Fruit fly (Drosophila melanogaster) whole organism, wandering third instar larva: ENCODE measurements around the gene CG5446.

ENCODE experiments used
- Abd-B ChIP-seq: fragments of >200 bp; optimal IDR thresholded peaks from 2 replicates; lab custom pipeline; 2017; ENCODE audit warnings: missing biosample characterization, missing genetic modification characterization
- CG32264 ChIP-seq: fragments of 200-800 bp; sonication (Bioruptor generic); optimal IDR thresholded peaks from 2 replicates; lab custom pipeline; 2016; ENCODE audit warnings: missing biosample characterization, missing genetic modification characterization
- CG9705 ChIP-seq: fragments of 200-800 bp; sonication (Bioruptor generic); optimal IDR thresholded peaks from 2 replicates; lab custom pipeline; 2018; ENCODE audit warnings: missing biosample characterization, mild to moderate bottlenecking, missing genetic modification characterization
- CrebA ChIP-seq: fragments of 200-800 bp; sonication (Bioruptor generic); optimal IDR thresholded peaks from 2 replicates; lab custom pipeline; 2016; ENCODE audit warnings: missing biosample characterization, mild to moderate bottlenecking, missing genetic modification characterization, borderline replicate concordance
- Dfd ChIP-seq: fragments of >200 bp; optimal IDR thresholded peaks from 2 replicates; lab custom pipeline; 2017; ENCODE audit warnings: missing biosample characterization, missing genetic modification characterization
- Dif ChIP-seq: fragments of 200-275, 200-300 bp; sonication (Bioruptor generic); optimal IDR thresholded peaks from 2 replicates; lab custom pipeline; 2018; ENCODE audit warnings: missing biosample characterization, missing genetic modification characterization; ENCODE audit not compliant: partially characterized antibody
- GATAd ChIP-seq: sonication (Bioruptor generic); optimal IDR thresholded peaks from 2 replicates; lab custom pipeline; 2016; ENCODE audit warnings: missing biosample characterization, missing genetic modification characterization
- HLH106 ChIP-seq: fragments of 200-800 bp; optimal IDR thresholded peaks from 3 replicates; lab custom pipeline; 2019; ENCODE audit warnings: missing biosample characterization, mild to moderate bottlenecking, missing genetic modification characterization, moderate library complexity
- Hnf4 ChIP-seq: fragments of 200-800 bp; sonication (Bioruptor generic); optimal IDR thresholded peaks from 2 replicates; lab custom pipeline; 2016; ENCODE audit warnings: missing biosample characterization, mild to moderate bottlenecking, missing genetic modification characterization
- Hr78 ChIP-seq: fragments of >200 bp; optimal IDR thresholded peaks from 2 replicates; lab custom pipeline; 2017; ENCODE audit warnings: missing biosample characterization, missing genetic modification characterization
- Hr83 ChIP-seq: fragments of 200-300 bp; sonication (Bioruptor generic); optimal IDR thresholded peaks from 2 replicates; lab custom pipeline; 2016; ENCODE audit warnings: missing biosample characterization, mild to moderate bottlenecking, missing genetic modification characterization, moderate library complexity; ENCODE audit not compliant: poor library complexity, severe bottlenecking
- Jra ChIP-seq: sonication (Bioruptor generic); optimal IDR thresholded peaks from 2 replicates; lab custom pipeline; 2016; ENCODE audit warnings: missing biosample characterization, missing genetic modification characterization
- Mio ChIP-seq: sonication (Bioruptor generic); optimal IDR thresholded peaks from 2 replicates; lab custom pipeline; 2016; ENCODE audit warnings: missing biosample characterization, missing genetic modification characterization
- Myc ChIP-seq: fragments of >200 bp; optimal IDR thresholded peaks from 2 replicates; lab custom pipeline; 2017
- N ChIP-seq: fragments of >200 bp; optimal IDR thresholded peaks from 2 replicates; lab custom pipeline; 2018; ENCODE audit warnings: missing biosample characterization, missing external identifiers, missing genetic modification characterization
- OdsH ChIP-seq: fragments of 200-800 bp; sonication (Bioruptor generic); optimal IDR thresholded peaks from 2 replicates; lab custom pipeline; 2016; ENCODE audit warnings: missing biosample characterization, mild to moderate bottlenecking, missing genetic modification characterization
- Rel ChIP-seq, 2 experiments: fragments of 200-800 bp; sonication (Bioruptor generic) in 1 of 2; optimal IDR thresholded peaks; 2 replicates in 1 of 2; 3 replicates in 1 of 2; lab custom pipeline; 2016 to 2019; ENCODE audit warnings: mild to moderate bottlenecking in 2 of 2, missing biosample characterization in 2 of 2, missing genetic modification characterization in 2 of 2, moderate library complexity in 1 of 2
- Sp1 ChIP-seq: fragments of 200-800 bp; sonication (Bioruptor generic); optimal IDR thresholded peaks from 3 replicates; lab custom pipeline; 2019; ENCODE audit warnings: missing biosample characterization, mild to moderate bottlenecking, missing genetic modification characterization, moderate library complexity
- Vsx2 ChIP-seq: fragments of 200-300, 225-300 bp; sonication (Bioruptor generic); optimal IDR thresholded peaks from 2 replicates; lab custom pipeline; 2018; ENCODE audit warnings: missing biosample characterization, missing genetic modification characterization; ENCODE audit not compliant: partially characterized antibody
- br ChIP-seq: fragments of 200-800 bp; sonication (Bioruptor generic); optimal IDR thresholded peaks from 2 replicates; lab custom pipeline; 2016; ENCODE audit warnings: missing biosample characterization, missing genetic modification characterization
- brk ChIP-seq: fragments of 200-800 bp; sonication (Bioruptor generic); optimal IDR thresholded peaks from 2 replicates; lab custom pipeline; 2016; ENCODE audit warnings: missing biosample characterization, mild to moderate bottlenecking, missing genetic modification characterization
- dl ChIP-seq, 2 experiments: fragments of 175-275, 200-275 bp in 1 of 2; fragments of 200-275 bp in 1 of 2; sonication (Bioruptor generic); optimal IDR thresholded peaks; lab custom pipeline; 2018; ENCODE audit warnings: mild to moderate bottlenecking in 2 of 2, missing biosample characterization in 2 of 2, missing genetic modification characterization in 2 of 2, moderate library complexity in 2 of 2; ENCODE audit not compliant: partially characterized antibody in 2 of 2, insufficient read depth in 1 of 2
- dmrt93B ChIP-seq: fragments of 200-800 bp; sonication (Bioruptor generic); optimal IDR thresholded peaks from 2 replicates; lab custom pipeline; 2018; ENCODE audit warnings: missing biosample characterization, mild to moderate bottlenecking, missing genetic modification characterization
- dsf ChIP-seq: sonication (Bioruptor generic); optimal IDR thresholded peaks from 2 replicates; lab custom pipeline; 2016; ENCODE audit warnings: missing biosample characterization, missing genetic modification characterization, borderline replicate concordance
- ey ChIP-seq: fragments of 200-800 bp; sonication (Bioruptor generic); optimal IDR thresholded peaks from 2 replicates; lab custom pipeline; 2016; ENCODE audit warnings: missing biosample characterization, missing genetic modification characterization
- foxo ChIP-seq, 2 experiments: fragments of 200-800 bp; sonication (Bioruptor generic); optimal IDR thresholded peaks; 2 replicates in 1 of 2; 3 replicates in 1 of 2; lab custom pipeline; 2016 to 2017; ENCODE audit warnings: missing biosample characterization in 2 of 2, missing genetic modification characterization in 2 of 2
- fru ChIP-seq: fragments of 200-800 bp; sonication (Bioruptor generic); optimal IDR thresholded peaks from 3 replicates; lab custom pipeline; 2016; ENCODE audit warnings: missing biosample characterization, mild to moderate bottlenecking, missing genetic modification characterization
- h ChIP-seq: fragments of 200-800 bp; sonication (Bioruptor generic); optimal IDR thresholded peaks from 3 replicates; lab custom pipeline; 2016; ENCODE audit warnings: missing biosample characterization, mild to moderate bottlenecking, missing genetic modification characterization
- jim ChIP-seq: fragments of 175-275, 200-325 bp; sonication (Bioruptor generic); optimal IDR thresholded peaks from 2 replicates; lab custom pipeline; 2016; ENCODE audit warnings: missing biosample characterization, mild to moderate bottlenecking, missing genetic modification characterization
- lola ChIP-seq: fragments of >200 bp; optimal IDR thresholded peaks from 2 replicates; lab custom pipeline; 2017; ENCODE audit warnings: missing biosample characterization, missing genetic modification characterization
- pan ChIP-seq: fragments of >200 bp; optimal IDR thresholded peaks from 2 replicates; lab custom pipeline; 2017
- psq ChIP-seq: fragments of 200-800 bp; sonication (Bioruptor generic); optimal IDR thresholded peaks from 3 replicates; lab custom pipeline; 2017; ENCODE audit warnings: missing biosample characterization, mild to moderate bottlenecking, missing genetic modification characterization, moderate library complexity
- rgr ChIP-seq: fragments of 200-800 bp; sonication (Bioruptor generic); optimal IDR thresholded peaks from 3 replicates; lab custom pipeline; 2016; ENCODE audit warnings: missing biosample characterization, mild to moderate bottlenecking, missing genetic modification characterization
- sage ChIP-seq: fragments of 200-800 bp; sonication (Bioruptor generic); optimal IDR thresholded peaks from 2 replicates; lab custom pipeline; 2016; ENCODE audit warnings: missing biosample characterization, mild to moderate bottlenecking, missing genetic modification characterization
- sv ChIP-seq: fragments of 200-800 bp; sonication (Bioruptor generic); optimal IDR thresholded peaks from 3 replicates; lab custom pipeline; 2016; ENCODE audit warnings: missing biosample characterization, missing genetic modification characterization
- tai ChIP-seq: sonication (Bioruptor generic); optimal IDR thresholded peaks from 2 replicates; lab custom pipeline; 2016; ENCODE audit warnings: missing biosample characterization, missing genetic modification characterization
- usp ChIP-seq: fragments of >200 bp; optimal IDR thresholded peaks from 2 replicates; lab custom pipeline; 2017; ENCODE audit warnings: missing biosample characterization, missing genetic modification characterization
- woc ChIP-seq: sonication (Bioruptor generic); optimal IDR thresholded peaks from 2 replicates; lab custom pipeline; 2016; ENCODE audit warnings: missing biosample characterization, mild to moderate bottlenecking, missing genetic modification characterization

The CG5446 gene

dm6 chr2L:12460767-12461739 is 33.5 kb upstream of the CG5446 start:
- TF ChIP-seq Mio (GFP tag; lab: Kevin White, UChicago) = no peak
- TF ChIP-seq lola (GFP tag; lab: Kevin White, UChicago) = no peak
- TF ChIP-seq dsf (GFP tag; lab: Kevin White, UChicago) = no peak
- TF ChIP-seq ey = peak; percentile 39
- TF ChIP-seq br (GFP tag; lab: Kevin White, UChicago) = peak; percentile 72
- peak; percentile 85 for TF ChIP-seq Hr83 (GFP tag; lab: Kevin White, UChicago)
- TF ChIP-seq Hr78 (GFP tag; lab: Kevin White, UChicago) = no peak
- TF ChIP-seq woc (GFP tag; lab: Kevin White, UChicago) = no peak
- TF ChIP-seq Hnf4 (GFP tag; lab: Kevin White, UChicago) = peak; percentile 80
- peak; percentile 83 for TF ChIP-seq brk (GFP tag; lab: Kevin White, UChicago)
- TF ChIP-seq N = no peak
- TF ChIP-seq Dif = peak; percentile 99
- TF ChIP-seq fru (GFP tag; lab: Kevin White, UChicago) = peak; percentile 72
- TF ChIP-seq sage (GFP tag; lab: Kevin White, UChicago) = peak; percentile 82
- TF ChIP-seq CG9705 (GFP tag; lab: Kevin White, UChicago) = peak; percentile 68
- peak; percentile 79 for TF ChIP-seq tai (GFP tag; lab: Kevin White, UChicago)
- peak; percentile 75 for TF ChIP-seq Rel (GFP tag; optimal IDR thresholded peaks at IDR 0.05; lab: Kevin White, UChicago)
- peak; percentile 67 for TF ChIP-seq Rel (tag; optimal IDR thresholded peaks at IDR 0.05; lab: Kevin White, UChicago)
- TF ChIP-seq Jra (GFP tag; lab: Kevin White, UChicago) = peak; percentile 41
- TF ChIP-seq rgr (GFP tag; lab: Kevin White, UChicago) = peak; percentile 84
- peak; percentile 7 for TF ChIP-seq GATAd (GFP tag; lab: Kevin White, UChicago)
- TF ChIP-seq sv (GFP tag; lab: Kevin White, UChicago) = peak; percentile 15
- TF ChIP-seq CG32264 = peak; percentile 40
- peak; percentile 92 for TF ChIP-seq Vsx2
- no peak for TF ChIP-seq Dfd (GFP tag; lab: Kevin White, UChicago)
- TF ChIP-seq pan (lab: Kevin White, UChicago) = no peak
- TF ChIP-seq Myc (lab: Kevin White, UChicago) = no peak
- TF ChIP-seq usp (GFP tag; lab: Kevin White, UChicago) = no peak
- TF ChIP-seq dmrt93B (GFP tag; lab: Kevin White, UChicago) = no peak
- peak; percentile 12 to 62 for TF ChIP-seq foxo (GFP tag; optimal IDR thresholded peaks at IDR 0.05; lab: Kevin White, UChicago)
- TF ChIP-seq Sp1 (GFP tag; lab: Kevin White, UChicago) = peak; percentile 74
- TF ChIP-seq h = peak; percentile 85
- TF ChIP-seq Abd-B (GFP tag; lab: Kevin White, UChicago) = no peak
- TF ChIP-seq psq (GFP tag; lab: Kevin White, UChicago) = peak; percentile 70
- peak; percentile 71 for TF ChIP-seq jim
- TF ChIP-seq HLH106 (tag; lab: Kevin White, UChicago) = peak; percentile 59
- TF ChIP-seq CrebA (GFP tag; lab: Kevin White, UChicago) = peak; percentile 85
- TF ChIP-seq dl (GFP tag; optimal IDR thresholded peaks at IDR 0.05; lab: Kevin White, UChicago; ENCODE audit: insufficient read depth in 1 of 2, partially characterized antibody in 2 of 2) = peak; percentile 98
- peak; percentile 84 for TF ChIP-seq OdsH (GFP tag; lab: Kevin White, UChicago)
- TF ChIP-seq, all 38 proteins: peak for 26

dm6 chr2L:12459841-12460240 is 32.3 kb upstream of the CG5446 start:
- TF ChIP-seq Hnf4 (GFP tag; lab: Kevin White, UChicago) (no peak), h (no peak), usp (GFP tag; lab: Kevin White, UChicago) (no peak), sv (GFP tag; lab: Kevin White, UChicago) (no peak), lola (GFP tag; lab: Kevin White, UChicago) (no peak), jim (no peak), ey (no peak), rgr (GFP tag; lab: Kevin White, UChicago) (no peak), fru (GFP tag; lab: Kevin White, UChicago) (no peak), brk (GFP tag; lab: Kevin White, UChicago) (no peak), dsf (GFP tag; lab: Kevin White, UChicago) (no peak), foxo (GFP tag; optimal IDR thresholded peaks at IDR 0.05; lab: Kevin White, UChicago) (no peak), Rel (GFP tag; optimal IDR thresholded peaks at IDR 0.05; lab: Kevin White, UChicago) (no peak), Rel (tag; optimal IDR thresholded peaks at IDR 0.05; lab: Kevin White, UChicago) (no peak), Vsx2 (no peak), br (GFP tag; lab: Kevin White, UChicago) (no peak), pan (lab: Kevin White, UChicago) (no peak), Hr83 (GFP tag; lab: Kevin White, UChicago) (no peak), psq (GFP tag; lab: Kevin White, UChicago) (no peak)
